Fruit fly (Drosophila melanogaster): ENCODE data around the gene CG31199.

CG31199 gene

dm6 chr3R:20723491-20723890 lies 20.2 kb downstream of the CG31199 start:
- no peak for TF ChIP-seq EcR (GFP tag; optimal IDR thresholded peaks at IDR 0.05)
- TF ChIP-seq CG14655 (GFP tag; optimal IDR thresholded peaks at IDR 0.05): no peak
- TF ChIP-seq CG15710 (tag; optimal IDR thresholded peaks at IDR 0.05): no peak
- TF ChIP-seq CG12605 (GFP tag; IDR thresholded peaks at IDR 0.05): no peak

dm6 chr3R:20719286-20719685 lies 24.4 kb downstream of the CG31199 start:
- TF ChIP-seq gl (tag; optimal IDR thresholded peaks at IDR 0.05): no peak
- TF ChIP-seq CG14655 (GFP tag; optimal IDR thresholded peaks at IDR 0.05): peak; percentile 27
- TF ChIP-seq CG8159 (tag; optimal IDR thresholded peaks at IDR 0.05): peak; percentile 39
- TF ChIP-seq CG4496 (GFP tag; IDR thresholded peaks at IDR 0.05): no peak
- no peak for TF ChIP-seq CG15710 (tag; optimal IDR thresholded peaks at IDR 0.05)
- TF ChIP-seq CG9948 (tag; optimal IDR thresholded peaks at IDR 0.05): no peak

dm6 chr3R:20714360-20714759 lies 29.3 kb downstream of the CG31199 start, which contains the start of gene Oamb:
TSS of gene Oamb (minus strand) at chr3R:20714577.
- TF ChIP-seq CG15710 (tag; optimal IDR thresholded peaks at IDR 0.05): no peak
- TF ChIP-seq Snoo (tag; optimal IDR thresholded peaks at IDR 0.05): no peak
- no peak for TF ChIP-seq CG32121 (GFP tag; IDR thresholded peaks at IDR 0.05)
- TF ChIP-seq EcR (GFP tag; optimal IDR thresholded peaks at IDR 0.05): no peak
